Fruit fly (Drosophila melanogaster) whole organism, embryonic: ENCODE data around the gene CG17300.

Experiments
- CG10654 ChIP-seq: fragments of 200-800 bp; sonication (Bioruptor generic); optimal IDR thresholded peaks from 2 replicates; lab custom pipeline; 2016; ENCODE audit warnings: missing biosample characterization, missing genetic modification characterization
- CG42726 ChIP-seq: fragments of 200-800 bp; sonication (Bioruptor generic); IDR thresholded peaks from 2 replicates; pipeline ENCODE4 v1.3.6; 2022; ENCODE audit warnings: missing biosample characterization, missing genetic modification characterization; ENCODE audit not compliant: partially characterized antibody
- Xrp1 ChIP-seq: fragments of 200-800 bp; sonication (Bioruptor generic); IDR thresholded peaks from 2 replicates; pipeline ENCODE4 v1.3.6; 2022; ENCODE audit warnings: missing biosample characterization, missing genetic modification characterization

- TF ChIP-seq CG10654 (GFP tag; lab: Kevin White, UChicago) (no peak), CG42726 (GFP tag; lab: Robert Waterston, UW) (no peak), Xrp1 (GFP tag; lab: Robert Waterston, UW) (peak; percentile 6; the same call in 1 of the 2 replicates)
Observed at dm6 chr3L:13115102-13115501, 28.0 kb upstream of the CG17300 start.
